Worm (Caenorhabditis elegans) whole organism, young adult: ENCODE results near the gene skat-1.

Experiments used
- B0035.1 ChIP-seq: sonication (generic microtip); optimal IDR thresholded peaks from 2 replicates; lab custom pipeline; 2016; ENCODE audit warnings: missing genetic modification characterization, mild to moderate bottlenecking, missing compliant biosample characterization, missing genotype, missing genetic modification reagents
- D2030.7 ChIP-seq: fragments of 200-800 bp; sonication (Bioruptor generic); IDR thresholded peaks from 2 replicates; pipeline ENCODE4 v1.3.6; 2022; ENCODE audit warnings: missing genetic modification reagents, missing genetic modification characterization, missing compliant biosample characterization
- F22D6.2 ChIP-seq: sonication (generic microtip); optimal IDR thresholded peaks from 2 replicates; lab custom pipeline; 2016; ENCODE audit warnings: mild to moderate bottlenecking, missing genetic modification characterization, missing compliant biosample characterization
- F23B12.7 ChIP-seq: sonication (generic microtip); optimal IDR thresholded peaks from 2 replicates; lab custom pipeline; 2017; ENCODE audit warnings: missing genetic modification characterization, mild to moderate bottlenecking, missing compliant biosample characterization, antibody characterized with exemption, moderate library complexity; ENCODE audit not compliant: insufficient read depth
- F49E8.2 ChIP-seq: sonication (generic microtip); optimal IDR thresholded peaks from 3 replicates; lab custom pipeline; 2017; ENCODE audit warnings: missing genetic modification characterization, mild to moderate bottlenecking, missing compliant biosample characterization, antibody characterized with exemption, moderate library complexity; ENCODE audit not compliant: insufficient read depth
- F52B5.7 ChIP-seq: sonication (generic microtip); optimal IDR thresholded peaks from 2 replicates; lab custom pipeline; 2016; ENCODE audit warnings: mild to moderate bottlenecking, missing genetic modification characterization, missing compliant biosample characterization
- K12H6.12 ChIP-seq: fragments of 200-800 bp; sonication (Bioruptor generic); optimal IDR thresholded peaks from 2 replicates; lab custom pipeline; 2018; ENCODE audit warnings: mild to moderate bottlenecking, missing genetic modification characterization, missing compliant biosample characterization
- Y53G8AR.9 ChIP-seq: fragments of 200-800 bp; sonication (Bioruptor generic); conservative IDR thresholded peaks from 2 replicates; pipeline ENCODE4 v1.3.6; 2022; ENCODE audit warnings: missing genetic modification reagents, missing genetic modification characterization, missing compliant biosample characterization
- Y56A3A.18 ChIP-seq: fragments of 200-800 bp; sonication (Bioruptor generic); IDR thresholded peaks from 2 replicates; pipeline ENCODE4 v1.3.6; 2022; ENCODE audit warnings: missing genetic modification reagents, missing genetic modification characterization, missing compliant biosample characterization
- Y79H2A.3 ChIP-seq: fragments of 200-800 bp; sonication (Bioruptor generic); conservative IDR thresholded peaks from 2 replicates; pipeline ENCODE4 v1.3.6; 2022; ENCODE audit warnings: missing genetic modification reagents, missing genetic modification characterization, missing compliant biosample characterization
- Y95B8A.8 ChIP-seq: fragments of 200-800 bp; sonication (Bioruptor generic); IDR thresholded peaks from 2 replicates; pipeline ENCODE4 v1.3.6; 2022; ENCODE audit warnings: missing genetic modification reagents, missing genetic modification characterization, missing compliant biosample characterization
- ZK185.1 ChIP-seq: sonication (generic microtip); optimal IDR thresholded peaks from 2 replicates; lab custom pipeline; 2016; ENCODE audit warnings: mild to moderate bottlenecking, missing genetic modification characterization, missing compliant biosample characterization; ENCODE audit not compliant: poor library complexity, severe bottlenecking
- cebp-1 ChIP-seq, 2 experiments: fragments of 200-800 bp in 1 of 2; sonication (Bioruptor generic) in 1 of 2; sonication (generic microtip) in 1 of 2; IDR thresholded peaks in 1 of 2; optimal IDR thresholded peaks in 1 of 2; 2 replicates each; pipeline versions ENCODE4 v1.3.6 to Lab custom; 2017 to 2022; ENCODE audit warnings: missing compliant biosample characterization in 2 of 2, missing genetic modification characterization in 2 of 2, mild to moderate bottlenecking in 1 of 2, missing genetic modification reagents in 1 of 2, moderate library complexity in 1 of 2
- ceh-58 ChIP-seq: fragments of 200-800 bp; sonication (Bioruptor generic); IDR thresholded peaks from 2 replicates; pipeline ENCODE4 v1.3.6; 2022; ENCODE audit warnings: missing genetic modification characterization, missing compliant biosample characterization
- chd-7 ChIP-seq: sonication (generic microtip); optimal IDR thresholded peaks from 2 replicates; lab custom pipeline; 2016; ENCODE audit warnings: mild to moderate bottlenecking, missing genetic modification characterization, moderate library complexity, missing compliant biosample characterization
- die-1 ChIP-seq: sonication (generic microtip); optimal IDR thresholded peaks from 2 replicates; lab custom pipeline; 2016; ENCODE audit warnings: missing genotype, mild to moderate bottlenecking, missing genetic modification characterization, missing compliant biosample characterization
- dpff-1 ChIP-seq: sonication (generic microtip); optimal IDR thresholded peaks from 2 replicates; lab custom pipeline; 2017; ENCODE audit warnings: mild to moderate bottlenecking, missing genetic modification characterization, missing compliant biosample characterization
- ekl-4 ChIP-seq: fragments of 200-800 bp; sonication (Bioruptor generic); IDR thresholded peaks from 2 replicates; pipeline ENCODE4 v1.3.6; 2022; ENCODE audit warnings: missing genetic modification reagents, missing genetic modification characterization, missing compliant biosample characterization
- him-1 ChIP-seq: sonication (generic microtip); optimal IDR thresholded peaks from 2 replicates; lab custom pipeline; 2016; ENCODE audit warnings: missing genotype, missing genetic modification reagents, missing genetic modification characterization, missing compliant biosample characterization
- hmg-20 ChIP-seq: fragments of 200-800 bp; sonication (Bioruptor generic); IDR thresholded peaks from 2 replicates; pipeline ENCODE4 v1.3.6; 2022; ENCODE audit warnings: missing genetic modification reagents, missing genetic modification characterization, missing compliant biosample characterization
- hrde-1 ChIP-seq: sonication (generic microtip); optimal IDR thresholded peaks from 2 replicates; lab custom pipeline; 2016; ENCODE audit warnings: missing genetic modification characterization, mild to moderate bottlenecking, missing compliant biosample characterization, moderate library complexity, missing genotype, missing genetic modification reagents, borderline replicate concordance
- hsf-1 ChIP-seq: fragments of 200-800 bp; sonication (Bioruptor generic); IDR thresholded peaks from 2 replicates; pipeline ENCODE4 v1.3.6; 2022; ENCODE audit warnings: missing genetic modification reagents, missing genetic modification characterization, missing compliant biosample characterization
- let-607 ChIP-seq, 2 experiments: fragments of 200-800 bp in 1 of 2; sonication (Bioruptor generic) in 1 of 2; sonication (generic microtip) in 1 of 2; optimal IDR thresholded peaks; 2 replicates each; lab custom pipeline; 2016 to 2018; ENCODE audit warnings: mild to moderate bottlenecking in 2 of 2, missing compliant biosample characterization in 2 of 2, missing genetic modification characterization in 2 of 2, moderate library complexity in 2 of 2, missing genotype in 1 of 2
- lin-35 ChIP-seq, 3 experiments: fragments of 150-350 bp in 2 of 3; sonication (generic microtip) in 1 of 3; optimal IDR thresholded peaks; 2 replicates each; lab custom pipeline; 2014 to 2018; ENCODE audit warnings: missing biosample characterization in 3 of 3, missing genetic modification characterization in 3 of 3, missing genetic modification reagents in 3 of 3
- lin-40 ChIP-seq: sonication (generic microtip); optimal IDR thresholded peaks from 2 replicates; lab custom pipeline; 2016; ENCODE audit warnings: missing genetic modification characterization, mild to moderate bottlenecking, missing compliant biosample characterization, missing genotype, missing genetic modification reagents
- lir-1 ChIP-seq: fragments of 200-800 bp; sonication (Bioruptor generic); conservative IDR thresholded peaks from 2 replicates; pipeline ENCODE4 v1.3.6; 2022; ENCODE audit warnings: missing genetic modification reagents, missing genetic modification characterization, missing compliant biosample characterization
- mel-28 ChIP-seq: sonication (generic microtip); optimal IDR thresholded peaks from 2 replicates; lab custom pipeline; 2016; ENCODE audit warnings: borderline replicate concordance, mild to moderate bottlenecking, missing genetic modification characterization, missing compliant biosample characterization
- nfya-2 ChIP-seq: fragments of 200-800 bp; sonication (Bioruptor generic); IDR thresholded peaks from 2 replicates; pipeline ENCODE4 v1.3.6; 2022; ENCODE audit warnings: missing genetic modification reagents, missing genetic modification characterization, missing compliant biosample characterization
- nfyb-1 ChIP-seq: fragments of 200-800 bp; sonication (Bioruptor generic); IDR thresholded peaks from 2 replicates; pipeline ENCODE4 v1.3.6; 2022; ENCODE audit warnings: missing genetic modification reagents, missing genetic modification characterization, missing compliant biosample characterization
- nhr-90 ChIP-seq: sonication (generic microtip); optimal IDR thresholded peaks from 2 replicates; lab custom pipeline; 2016; ENCODE audit warnings: missing genotype, mild to moderate bottlenecking, missing genetic modification characterization, missing compliant biosample characterization
- rcor-1 ChIP-seq: fragments of 200-800 bp; sonication (Bioruptor generic); IDR thresholded peaks from 2 replicates; pipeline ENCODE4 v1.3.6; 2022; ENCODE audit warnings: missing genetic modification reagents, missing genetic modification characterization, missing compliant biosample characterization
- rpc-1 ChIP-seq, 2 experiments: fragments of 150-350 bp in 1 of 2; sonication (generic microtip) in 1 of 2; optimal IDR thresholded peaks; 2 replicates each; lab custom pipeline; 2014 to 2018; ENCODE audit warnings: missing biosample characterization in 1 of 2, missing genetic modification characterization in 1 of 2, missing genetic modification reagents in 1 of 2, missing genotype in 1 of 2
- snpc-4 ChIP-seq, 5 experiments: fragments of 150-350 bp in 1 of 5; sonication (generic microtip) in 4 of 5; optimal IDR thresholded peaks; 2 replicates each; lab custom pipeline; 2014 to 2018; ENCODE audit warnings: missing genetic modification characterization in 5 of 5, missing biosample characterization in 3 of 5, antibody characterized with exemption in 2 of 5, mild to moderate bottlenecking in 2 of 5, missing compliant biosample characterization in 2 of 5, missing genotype in 2 of 5, moderate library complexity in 2 of 5, missing genetic modification reagents in 1 of 5
- tlf-1 ChIP-seq: fragments of 200-800 bp; sonication (Bioruptor generic); optimal IDR thresholded peaks from 2 replicates; lab custom pipeline; 2018; ENCODE audit warnings: mild to moderate bottlenecking, missing genetic modification characterization, missing compliant biosample characterization
- zim-3 ChIP-seq: sonication (generic microtip); optimal IDR thresholded peaks from 2 replicates; lab custom pipeline; 2017; ENCODE audit warnings: mild to moderate bottlenecking, missing genetic modification characterization, moderate library complexity, missing compliant biosample characterization

The skat-1 gene

ce11 chrIII:8981847-8982479 lies 14.6 kb downstream of the skat-1 start, which contains the start of gene pde-2 (continued):
- TF ChIP-seq tlf-1 (GFP tag; lab: Kevin White, UChicago) (no peak), rpc-1 (optimal IDR thresholded peaks at IDR 0.05; lab: Kevin White, UChicago) (no peak), rpc-1 (tag; optimal IDR thresholded peaks at IDR 0.05; lab: Kevin White, UChicago) (no peak), nfya-2 (GFP tag; lab: Robert Waterston, UW) (no peak), F23B12.7 (no peak), cebp-1 (GFP tag; IDR thresholded peaks at IDR 0.05; lab: Robert Waterston, UW) (no peak), cebp-1 (tag; optimal IDR thresholded peaks at IDR 0.05; lab: Kevin White, UChicago) (peak; percentile 24), nhr-90 (tag; lab: Kevin White, UChicago) (no peak)

- TF ChIP-seq lir-1 (GFP tag; lab: Robert Waterston, UW), result no peak
- no peak for TF ChIP-seq rcor-1 (GFP tag; lab: Robert Waterston, UW)
- no peak for TF ChIP-seq snpc-4 (GFP tag; optimal IDR thresholded peaks at IDR 0.05; lab: Kevin White, UChicago)
- TF ChIP-seq snpc-4 (tag; optimal IDR thresholded peaks at IDR 0.05; lab: Kevin White, UChicago), result no peak
- TF ChIP-seq hrde-1 (tag; lab: Kevin White, UChicago), result no peak
Observed at ce11 chrIII:8980892-8981291, 15.7 kb downstream of the skat-1 start.

- TF ChIP-seq ekl-4, result peak; percentile 53; the same call in 1 of the 2 replicates
- TF ChIP-seq lin-40 (tag; lab: Kevin White, UChicago), result peak; percentile 9
- peak; percentile 20 for TF ChIP-seq K12H6.12
- 0 out of 2 replicates have a peak, but pooled peaks have one; percentile 22 for TF ChIP-seq Y95B8A.8 (GFP tag; lab: Robert Waterston, UW)
- no peak for TF ChIP-seq dpff-1 (tag; lab: Kevin White, UChicago)
- TF ChIP-seq F52B5.7 (tag; lab: Kevin White, UChicago), result no peak
- TF ChIP-seq rcor-1 (GFP tag; lab: Robert Waterston, UW), result 0 out of 2 replicates have a peak, but pooled peaks have one; percentile 7
- 0 out of 2 replicates have a peak, but pooled peaks have one; percentile 21 for TF ChIP-seq Y53G8AR.9 (GFP tag; lab: Robert Waterston, UW)
- TF ChIP-seq zim-3, result peak; percentile 29
- peak; percentile 9 for TF ChIP-seq ZK185.1
- TF ChIP-seq lin-35 (GFP tag; optimal IDR thresholded peaks at IDR 0.05; lab: Kevin White, UChicago), result peak in 1 of 3 experiments; percentile 31
- peak; percentile 33; the same call in 1 of the 2 replicates for TF ChIP-seq cebp-1 (GFP tag; IDR thresholded peaks at IDR 0.05; lab: Robert Waterston, UW)
- TF ChIP-seq cebp-1 (tag; optimal IDR thresholded peaks at IDR 0.05; lab: Kevin White, UChicago), result peak; percentile 71
- TF ChIP-seq hsf-1 (GFP tag; lab: Robert Waterston, UW), result 0 out of 2 replicates have a peak, but pooled peaks have one; percentile 31
- no peak for TF ChIP-seq let-607 (tag; optimal IDR thresholded peaks at IDR 0.05; lab: Kevin White, UChicago)
- TF ChIP-seq nfyb-1 (GFP tag; lab: Robert Waterston, UW), result peak; percentile 34; the same call in 1 of the 2 replicates
- TF ChIP-seq Y56A3A.18, result no peak
- TF ChIP-seq chd-7 (tag; lab: Kevin White, UChicago), result peak; percentile 52
Observed at ce11 chrIII:8978512-8979352, 17.9 kb downstream of the skat-1 start.

- TF ChIP-seq hsf-1 (GFP tag; lab: Robert Waterston, UW), result peak; percentile 47; the same call in 1 of the 2 replicates
- TF ChIP-seq die-1 (tag; lab: Kevin White, UChicago), result peak; percentile 17
- peak; percentile 7 for TF ChIP-seq F22D6.2 (tag; lab: Kevin White, UChicago)
- no peak for TF ChIP-seq hmg-20
- TF ChIP-seq nhr-90 (tag; lab: Kevin White, UChicago), result no peak
- peak; percentile 38; the same call in 1 of the 2 replicates for TF ChIP-seq Y53G8AR.9 (GFP tag; lab: Robert Waterston, UW)
- peak; percentile 23 for TF ChIP-seq F23B12.7
- TF ChIP-seq F49E8.2 (tag; lab: Kevin White, UChicago), result no peak
- TF ChIP-seq mel-28 (tag; lab: Kevin White, UChicago), result peak; percentile 4
- TF ChIP-seq him-1 (tag; lab: Kevin White, UChicago), result no peak
- TF ChIP-seq D2030.7, result peak; percentile 31; the same call in 1 of the 2 replicates
- no peak for TF ChIP-seq cebp-1 (GFP tag; IDR thresholded peaks at IDR 0.05; lab: Robert Waterston, UW)
- TF ChIP-seq cebp-1 (tag; optimal IDR thresholded peaks at IDR 0.05; lab: Kevin White, UChicago), result peak; percentile 43
- TF ChIP-seq B0035.1 (tag; lab: Kevin White, UChicago), result no peak
- TF ChIP-seq Y79H2A.3 (GFP tag; lab: Robert Waterston, UW), result 0 out of 2 replicates have a peak, but pooled peaks have one; percentile 7
- TF ChIP-seq ceh-58 (GFP tag; lab: Robert Waterston, UW), result no peak
- TF ChIP-seq nfyb-1 (GFP tag; lab: Robert Waterston, UW), result peak; percentile 50; the same call in 1 of the 2 replicates
Observed at ce11 chrIII:8974835-8975234, 21.8 kb downstream of the skat-1 start.
